Worm (Caenorhabditis elegans) whole organism, midembryonic: Measurements from ENCODE around the gene R05H10.1.

Experiments
- T22C8.4 ChIP-seq: fragments of 200-800 bp; sonication (Bioruptor generic); IDR thresholded peaks from 2 replicates; pipeline ENCODE4 v1.3.6; 2022; ENCODE audit warnings: missing genetic modification characterization, missing compliant biosample characterization
- flt-1 ChIP-seq: fragments of 200-800 bp; sonication (Bioruptor generic); IDR thresholded peaks from 2 replicates; pipeline ENCODE4 v1.3.6; 2022; ENCODE audit warnings: missing genetic modification characterization, missing compliant biosample characterization
- klf-2 ChIP-seq: fragments of 200-800 bp; sonication (Bioruptor generic); conservative IDR thresholded peaks from 2 replicates; pipeline ENCODE4 v1.3.6; 2022; ENCODE audit warnings: missing genetic modification reagents, missing genetic modification characterization, missing compliant biosample characterization
- med-1 ChIP-seq: sonication (generic microtip); optimal IDR thresholded peaks from 2 replicates; lab custom pipeline; 2017; ENCODE audit warnings: missing genetic modification characterization, mild to moderate bottlenecking, missing compliant biosample characterization, antibody characterized with exemption, missing genetic modification reagents; ENCODE audit not compliant: insufficient read depth
- ztf-29 ChIP-seq: fragments of 200-800 bp; sonication (Bioruptor generic); IDR thresholded peaks from 2 replicates; pipeline ENCODE4 v1.3.6; 2022; ENCODE audit warnings: missing genetic modification reagents, missing genetic modification characterization, missing compliant biosample characterization

DNA sequence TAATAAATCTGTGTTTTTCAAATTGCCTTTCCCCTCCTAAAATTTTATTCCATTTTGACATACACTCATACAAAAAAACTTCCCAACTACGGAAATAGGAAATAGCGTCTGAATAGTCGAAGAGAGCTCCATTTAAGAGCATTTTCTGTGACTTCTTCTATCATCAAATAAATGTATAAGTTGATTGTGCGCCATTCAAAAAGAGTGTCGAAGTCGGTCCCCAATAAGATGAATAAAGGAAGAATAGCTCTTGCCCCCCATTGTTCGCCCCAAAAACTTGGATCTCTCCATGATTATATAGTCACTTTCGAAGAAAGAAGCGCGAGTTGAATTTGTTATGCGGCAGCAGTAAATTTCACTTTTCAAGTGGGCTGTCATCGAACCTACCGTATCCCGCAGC, 40.9 kb downstream of the R05H10.1 start:
- TF ChIP-seq T22C8.4 (GFP tag; lab: Robert Waterston, UW): no peak
- no peak for TF ChIP-seq klf-2
- no peak for TF ChIP-seq med-1 (GFP tag; lab: Kevin White, UChicago)
- no peak for TF ChIP-seq flt-1
- TF ChIP-seq ztf-29 (GFP tag; lab: Robert Waterston, UW): no peak
